Fruit fly (Drosophila melanogaster): ENCODE measurements around the gene LeuRS.

Gene LeuRS

dm6 chr2L:3465918-3466727 is 48.3 kb downstream of the LeuRS start, which contains the start of the genes msl-2 and ND-PDSW (continued):
- TF ChIP-seq pb (GFP tag; optimal IDR thresholded peaks at IDR 0.05) = no peak
- no peak for TF ChIP-seq repo (GFP tag; optimal IDR thresholded peaks at IDR 0.05)
- no peak for TF ChIP-seq CG11456 (GFP tag; IDR thresholded peaks at IDR 0.05)
- no peak for TF ChIP-seq MTF-1 (GFP tag; optimal IDR thresholded peaks at IDR 0.05; ENCODE audit: borderline replicate concordance)
- no peak for TF ChIP-seq NC2α (GFP tag; optimal IDR thresholded peaks at IDR 0.05)
- no peak for TF ChIP-seq Dad (GFP tag; optimal IDR thresholded peaks at IDR 0.05)
- no peak for TF ChIP-seq CG13624 (GFP tag; optimal IDR thresholded peaks at IDR 0.05)
- 0 out of 2 replicates have a peak, but pooled peaks have one; percentile 22 for TF ChIP-seq Drgx (GFP tag; IDR thresholded peaks at IDR 0.05)
- no peak for TF ChIP-seq CG10565 (GFP tag; optimal IDR thresholded peaks at IDR 0.05)
- no peak for TF ChIP-seq CG2889 (GFP tag; IDR thresholded peaks at IDR 0.05)
- no peak for TF ChIP-seq CG3407 (GFP tag; optimal IDR thresholded peaks at IDR 0.05)
- TF ChIP-seq CG2116 (GFP tag; optimal IDR thresholded peaks at IDR 0.05) = peak; percentile 51
- TF ChIP-seq crol (GFP tag; IDR thresholded peaks at IDR 0.05) = no peak
- TF ChIP-seq Max (GFP tag; optimal IDR thresholded peaks at IDR 0.05) = no peak
- no peak for TF ChIP-seq CG2678 (tag; optimal IDR thresholded peaks at IDR 0.05)
- peak; percentile 35 for TF ChIP-seq Sry-δ (GFP tag; optimal IDR thresholded peaks at IDR 0.05)
- no peak for TF ChIP-seq Hsf (GFP tag; optimal IDR thresholded peaks at IDR 0.05)
- no peak for TF ChIP-seq hb (GFP tag; IDR thresholded peaks at IDR 0.05; ENCODE audit: partially characterized antibody)
- TF ChIP-seq zfh2 (GFP tag; optimal IDR thresholded peaks at IDR 0.05) = no peak
- TF ChIP-seq CG3838 (GFP tag; optimal IDR thresholded peaks at IDR 0.05) = no peak
- TF ChIP-seq B-H1 (GFP tag; IDR thresholded peaks at IDR 0.05) = no peak
- peak; percentile 44 for TF ChIP-seq dm (GFP tag; optimal IDR thresholded peaks at IDR 0.05)
- no peak for TF ChIP-seq CG4820 (GFP tag; optimal IDR thresholded peaks at IDR 0.05)
- TF ChIP-seq CG14965 (GFP tag; optimal IDR thresholded peaks at IDR 0.05; ENCODE audit: borderline replicate concordance) = no peak
- TF ChIP-seq dmrt11E (tag; optimal IDR thresholded peaks at IDR 0.05) = no peak
- TF ChIP-seq Lhr (GFP tag; optimal IDR thresholded peaks at IDR 0.05) = no peak
- 0 out of 3 replicates have a peak, but pooled peaks have one; percentile 10 for TF ChIP-seq CG34224 (GFP tag; IDR thresholded peaks at IDR 0.05; ENCODE audit: partially characterized antibody)
- no peak for TF ChIP-seq ewg (GFP tag; optimal IDR thresholded peaks at IDR 0.05)
- peak in 1 of 2 experiments; percentile 9 for TF ChIP-seq insv (GFP tag; optimal IDR thresholded peaks at IDR 0.05)
- TF ChIP-seq CG17802 (tag; optimal IDR thresholded peaks at IDR 0.05) = peak; percentile 68
- TF ChIP-seq nom (GFP tag; optimal IDR thresholded peaks at IDR 0.05) = no peak
- no peak for TF ChIP-seq CG6175 (GFP tag; IDR thresholded peaks at IDR 0.05)
- TF ChIP-seq CG17829 (tag; optimal IDR thresholded peaks at IDR 0.05) = no peak
- peak; percentile 6 for TF ChIP-seq pho (GFP tag; optimal IDR thresholded peaks at IDR 0.05)
- TF ChIP-seq Opbp (GFP tag; IDR thresholded peaks at IDR 0.05; ENCODE audit: partially characterized antibody) = peak; percentile 45; the same call in 2 of the 3 replicates
- no peak for TF ChIP-seq ranshi (GFP tag; IDR thresholded peaks at IDR 0.05)
- no peak for TF ChIP-seq CG4360 (GFP tag; IDR thresholded peaks at IDR 0.05)
- TF ChIP-seq jumu (GFP tag; optimal IDR thresholded peaks at IDR 0.05) = no peak
- no peak for TF ChIP-seq unc-4 (GFP tag; IDR thresholded peaks at IDR 0.05; ENCODE audit: partially characterized antibody)
- no peak for TF ChIP-seq croc (GFP tag; conservative IDR thresholded peaks at IDR 0.05)
- TF ChIP-seq CG10979 (tag; optimal IDR thresholded peaks at IDR 0.05) = no peak
- no peak for TF ChIP-seq Doc2 (GFP tag; IDR thresholded peaks at IDR 0.05)
- no peak for TF ChIP-seq bsh (GFP tag; optimal IDR thresholded peaks at IDR 0.05)
- no peak for TF ChIP-seq ERR (GFP tag; optimal IDR thresholded peaks at IDR 0.05)
- TF ChIP-seq Sry-β (GFP tag; optimal IDR thresholded peaks at IDR 0.05) = peak; percentile 16
- TF ChIP-seq H2.0 (GFP tag; IDR thresholded peaks at IDR 0.05) = no peak
- TF ChIP-seq gem (tag; optimal IDR thresholded peaks at IDR 0.05) = no peak
- no peak for TF ChIP-seq CG6765 (GFP tag; optimal IDR thresholded peaks at IDR 0.05)
- no peak for TF ChIP-seq lola (GFP tag; optimal IDR thresholded peaks at IDR 0.05)
